Worm (Caenorhabditis elegans): Measurements from ENCODE around the gene sdz-20.
A peak's percentile ranks its signal among the peaks of the same experiment; 100 is the strongest.

The sdz-20 gene

ce11 chrIII:13298722-13299431, 35.0 kb upstream of the sdz-20 start, which contains the start of gene pgm-2:
Gene pgm-2, plus strand, starts transcription at chrIII:13299378.
- TF ChIP-seq R02D3.7 (tag; optimal IDR thresholded peaks at IDR 0.05), result no peak
- TF ChIP-seq nhr-21 (tag; optimal IDR thresholded peaks at IDR 0.05), result no peak
- TF ChIP-seq lin-13 (GFP tag; optimal IDR thresholded peaks at IDR 0.05), result no peak
- no peak for TF ChIP-seq ztf-4 (tag; optimal IDR thresholded peaks at IDR 0.05)
- no peak for TF ChIP-seq lin-39 (tag; optimal IDR thresholded peaks at IDR 0.05)
- TF ChIP-seq sma-9 (GFP tag; optimal IDR thresholded peaks at IDR 0.05), result no peak
- TF ChIP-seq sma-9 (tag; optimal IDR thresholded peaks at IDR 0.05), result no peak
- TF ChIP-seq aly-2 (tag; optimal IDR thresholded peaks at IDR 0.05), result no peak
- TF ChIP-seq sma-3 (GFP tag; optimal IDR thresholded peaks at IDR 0.05), result peak; percentile 6
- TF ChIP-seq lsy-2 (tag; optimal IDR thresholded peaks at IDR 0.05), result no peak
- no peak for TF ChIP-seq crh-2 (tag; optimal IDR thresholded peaks at IDR 0.05)
- TF ChIP-seq nhr-25 (tag; optimal IDR thresholded peaks at IDR 0.05), result peak; percentile 16
- TF ChIP-seq mab-5 (tag; optimal IDR thresholded peaks at IDR 0.05), result no peak
- no peak for TF ChIP-seq skn-1 (tag; optimal IDR thresholded peaks at IDR 0.05)
- TF ChIP-seq alr-1 (tag; optimal IDR thresholded peaks at IDR 0.05), result no peak
- no peak for TF ChIP-seq nhr-11 (tag; optimal IDR thresholded peaks at IDR 0.05)
- no peak for TF ChIP-seq lin-11 (tag; optimal IDR thresholded peaks at IDR 0.05)
- peak; percentile 27 for TF ChIP-seq ceh-16 (tag; optimal IDR thresholded peaks at IDR 0.05)
- no peak for TF ChIP-seq snpc-4 (tag; optimal IDR thresholded peaks at IDR 0.05)
- no peak for TF ChIP-seq nhr-237 (tag; optimal IDR thresholded peaks at IDR 0.05)
- TF ChIP-seq dmd-4 (tag; optimal IDR thresholded peaks at IDR 0.05), result no peak
- no peak for TF ChIP-seq mdl-1 (tag; optimal IDR thresholded peaks at IDR 0.05)
- TF ChIP-seq nhr-129 (tag; optimal IDR thresholded peaks at IDR 0.05), result no peak
- TF ChIP-seq elt-3 (tag; optimal IDR thresholded peaks at IDR 0.05), result no peak
- TF ChIP-seq fos-1 (tag; optimal IDR thresholded peaks at IDR 0.05), result peak; percentile 62
- TF ChIP-seq F13H6.1 (tag; optimal IDR thresholded peaks at IDR 0.05), result no peak

- TF ChIP-seq elt-3 (tag; optimal IDR thresholded peaks at IDR 0.05), result no peak
- no peak for TF ChIP-seq lsy-2 (tag; optimal IDR thresholded peaks at IDR 0.05)
- no peak for TF ChIP-seq F13H6.1 (tag; optimal IDR thresholded peaks at IDR 0.05)
- TF ChIP-seq sem-4 (tag; optimal IDR thresholded peaks at IDR 0.05), result no peak
- TF ChIP-seq mbf-1 (tag; optimal IDR thresholded peaks at IDR 0.05), result no peak
- TF ChIP-seq Y55F3AM.14 (GFP tag; optimal IDR thresholded peaks at IDR 0.05), result no peak
- TF ChIP-seq blmp-1 (tag; optimal IDR thresholded peaks at IDR 0.05; ENCODE audit: insufficient read depth), result no peak
- TF ChIP-seq nhr-77 (tag; optimal IDR thresholded peaks at IDR 0.05), result no peak
- TF ChIP-seq nhr-6 (tag; optimal IDR thresholded peaks at IDR 0.05), result no peak
- no peak for TF ChIP-seq fos-1 (tag; optimal IDR thresholded peaks at IDR 0.05)
- TF ChIP-seq ztf-11 (tag; optimal IDR thresholded peaks at IDR 0.05), result no peak
- no peak for TF ChIP-seq nhr-129 (tag; optimal IDR thresholded peaks at IDR 0.05)
- TF ChIP-seq nhr-237 (tag; optimal IDR thresholded peaks at IDR 0.05), result no peak
These were observed 31.9 kb upstream of the sdz-20 start for ce11 chrIII:13301983-13302382.

- TF ChIP-seq sma-9 (GFP tag; optimal IDR thresholded peaks at IDR 0.05) (no peak), sma-9 (tag; optimal IDR thresholded peaks at IDR 0.05) (no peak), lin-11 (tag; optimal IDR thresholded peaks at IDR 0.05) (no peak), nhr-21 (tag; optimal IDR thresholded peaks at IDR 0.05) (no peak), nhr-77 (tag; optimal IDR thresholded peaks at IDR 0.05) (no peak), F13H6.1 (tag; optimal IDR thresholded peaks at IDR 0.05) (no peak), alr-1 (tag; optimal IDR thresholded peaks at IDR 0.05) (no peak), blmp-1 (tag; optimal IDR thresholded peaks at IDR 0.05; ENCODE audit: insufficient read depth) (no peak), sem-4 (tag; optimal IDR thresholded peaks at IDR 0.05) (no peak), lin-39 (tag; optimal IDR thresholded peaks at IDR 0.05) (no peak), ztf-11 (tag; optimal IDR thresholded peaks at IDR 0.05) (no peak), mab-5 (tag; optimal IDR thresholded peaks at IDR 0.05) (no peak), Y55F3AM.14 (GFP tag; optimal IDR thresholded peaks at IDR 0.05) (no peak)
These were observed 31.3 kb upstream of the sdz-20 start for ce11 chrIII:13302578-13302977.

ce11 chrIII:13305537-13305936, 28.3 kb upstream of the sdz-20 start:
- no peak for TF ChIP-seq ceh-16 (tag; optimal IDR thresholded peaks at IDR 0.05)

ce11 chrIII:13307107-13307506, 26.7 kb upstream of the sdz-20 start, which contains the start of the genes klp-19 and slc-36.1:
Gene klp-19, minus strand, starts transcription at chrIII:13307259.
Gene slc-36.1, plus strand, starts transcription at chrIII:13307502.
- TF ChIP-seq lsy-2 (tag; optimal IDR thresholded peaks at IDR 0.05) (no peak), gmeb-1 (tag; optimal IDR thresholded peaks at IDR 0.05) (peak; percentile 62), fos-1 (tag; optimal IDR thresholded peaks at IDR 0.05) (no peak), skn-1 (tag; optimal IDR thresholded peaks at IDR 0.05) (no peak), nhr-11 (tag; optimal IDR thresholded peaks at IDR 0.05) (no peak), snpc-4 (tag; optimal IDR thresholded peaks at IDR 0.05) (no peak), nhr-23 (tag; optimal IDR thresholded peaks at IDR 0.05) (no peak), lin-39 (tag; optimal IDR thresholded peaks at IDR 0.05) (no peak), nhr-237 (tag; optimal IDR thresholded peaks at IDR 0.05) (no peak), ceh-82 (tag; optimal IDR thresholded peaks at IDR 0.05) (no peak), alr-1 (tag; optimal IDR thresholded peaks at IDR 0.05) (no peak), unc-62 (GFP tag; optimal IDR thresholded peaks at IDR 0.05) (no peak), ztf-4 (tag; optimal IDR thresholded peaks at IDR 0.05) (no peak), elt-1 (tag; optimal IDR thresholded peaks at IDR 0.05) (no peak), nhr-129 (tag; optimal IDR thresholded peaks at IDR 0.05) (no peak), nhr-77 (tag; optimal IDR thresholded peaks at IDR 0.05) (no peak), dmd-4 (tag; optimal IDR thresholded peaks at IDR 0.05) (no peak), blmp-1 (tag; optimal IDR thresholded peaks at IDR 0.05; ENCODE audit: insufficient read depth) (no peak), mbf-1 (tag; optimal IDR thresholded peaks at IDR 0.05) (no peak), Y55F3AM.14 (GFP tag; optimal IDR thresholded peaks at IDR 0.05) (no peak), zag-1 (tag; optimal IDR thresholded peaks at IDR 0.05) (no peak), nhr-25 (tag; optimal IDR thresholded peaks at IDR 0.05) (peak; percentile 13), nhr-10 (tag; optimal IDR thresholded peaks at IDR 0.05) (no peak), unc-55 (GFP tag; optimal IDR thresholded peaks at IDR 0.05) (peak; percentile 70), sma-9 (GFP tag; optimal IDR thresholded peaks at IDR 0.05) (no peak), sma-9 (tag; optimal IDR thresholded peaks at IDR 0.05) (no peak)

Measured in whole organism, L2 larva.